Worm (Caenorhabditis elegans) whole organism, L4/young adult: ENCODE results near the gene alh-8.
A peak's percentile ranks its signal among the peaks of the same experiment; 100 is the strongest.

Experiments
- W03F9.2 ChIP-seq: fragments of 150-350 bp; optimal IDR thresholded peaks from 2 replicates; lab custom pipeline; 2014; ENCODE audit warnings: missing biosample characterization, missing genetic modification characterization
- dao-5 ChIP-seq: sonication (generic microtip); optimal IDR thresholded peaks from 2 replicates; lab custom pipeline; 2016; ENCODE audit warnings: missing genotype, missing genetic modification characterization, moderate library complexity, missing compliant biosample characterization
- him-1 ChIP-seq: sonication (generic microtip); optimal IDR thresholded peaks from 2 replicates; lab custom pipeline; 2016; ENCODE audit warnings: missing genotype, missing genetic modification reagents, missing genetic modification characterization, missing compliant biosample characterization

alh-8 gene

ce11 chrII:11705787-11706186, 23.1 kb upstream of the alh-8 start, which contains the start of gene VF13D12L.3:
TSS of gene VF13D12L.3 (plus strand) at chrII:11706009.
- TF ChIP-seq W03F9.2 (tag; lab: Kevin White, UChicago) (no peak), him-1 (tag; lab: Kevin White, UChicago) (no peak), dao-5 (tag; lab: Kevin White, UChicago) (no peak)

- TF ChIP-seq him-1 (tag; lab: Kevin White, UChicago) (no peak), W03F9.2 (tag; lab: Kevin White, UChicago) (no peak), dao-5 (tag; lab: Kevin White, UChicago) (no peak)
These were observed 19.4 kb upstream of the alh-8 start, which contains the start of gene fcmt-1 for ce11 chrII:11709464-11709863. TSS of gene fcmt-1 (minus strand) at chrII:11709564.

ce11 chrII:11710771-11711170, 18.1 kb upstream of the alh-8 start:
- no peak for TF ChIP-seq him-1 (tag; lab: Kevin White, UChicago)
- no peak for TF ChIP-seq dao-5 (tag; lab: Kevin White, UChicago)
- TF ChIP-seq W03F9.2 (tag; lab: Kevin White, UChicago): no peak

ce11 chrII:11713569-11713968, 15.3 kb upstream of the alh-8 start, which contains the start of gene F13D12.10:
TSS of gene F13D12.10 (plus strand) at chrII:11713799.
- TF ChIP-seq W03F9.2 (tag; lab: Kevin White, UChicago) (no peak), dao-5 (tag; lab: Kevin White, UChicago) (no peak), him-1 (tag; lab: Kevin White, UChicago) (no peak)

ce11 chrII:11714728-11715127, 14.1 kb upstream of the alh-8 start:
- TF ChIP-seq dao-5 (tag; lab: Kevin White, UChicago): no peak
- no peak for TF ChIP-seq W03F9.2 (tag; lab: Kevin White, UChicago)
- TF ChIP-seq him-1 (tag; lab: Kevin White, UChicago): no peak

ce11 chrII:11719533-11719932, 9.3 kb upstream of the alh-8 start:
- no peak for TF ChIP-seq W03F9.2 (tag; lab: Kevin White, UChicago)
- no peak for TF ChIP-seq him-1 (tag; lab: Kevin White, UChicago)
- TF ChIP-seq dao-5 (tag; lab: Kevin White, UChicago): no peak

- no peak for TF ChIP-seq dao-5 (tag; lab: Kevin White, UChicago)
- TF ChIP-seq W03F9.2 (tag; lab: Kevin White, UChicago): no peak
- TF ChIP-seq him-1 (tag; lab: Kevin White, UChicago): no peak
These were observed 8.8 kb upstream of the alh-8 start, which contains the start of gene F13D12.3 for ce11 chrII:11720102-11720501. TSS of gene F13D12.3 (plus strand) at chrII:11720402.

ce11 chrII:11720819-11721218, 8.0 kb upstream of the alh-8 start:
- no peak for TF ChIP-seq W03F9.2 (tag; lab: Kevin White, UChicago)
- no peak for TF ChIP-seq dao-5 (tag; lab: Kevin White, UChicago)
- no peak for TF ChIP-seq him-1 (tag; lab: Kevin White, UChicago)

- TF ChIP-seq W03F9.2 (tag; lab: Kevin White, UChicago) (no peak), him-1 (tag; lab: Kevin White, UChicago) (no peak), dao-5 (tag; lab: Kevin White, UChicago) (no peak)
These were observed 7.3 kb upstream of the alh-8 start for ce11 chrII:11721604-11722003.

ce11 chrII:11722164-11722563, 6.7 kb upstream of the alh-8 start:
- no peak for TF ChIP-seq dao-5 (tag; lab: Kevin White, UChicago)

ce11 chrII:11723904-11724303, 5.0 kb upstream of the alh-8 start, which contains the start of gene ldh-1:
TSS of gene ldh-1 (plus strand) at chrII:11724204.
- TF ChIP-seq W03F9.2 (tag; lab: Kevin White, UChicago) (no peak), him-1 (tag; lab: Kevin White, UChicago) (no peak)

- TF ChIP-seq dao-5 (tag; lab: Kevin White, UChicago) (no peak), W03F9.2 (tag; lab: Kevin White, UChicago) (no peak), him-1 (tag; lab: Kevin White, UChicago) (no peak)
These were observed 4.5 kb upstream of the alh-8 start for ce11 chrII:11724362-11724761.

ce11 chrII:11725615-11726014, 3.2 kb upstream of the alh-8 start:
- TF ChIP-seq dao-5 (tag; lab: Kevin White, UChicago): no peak
- no peak for TF ChIP-seq him-1 (tag; lab: Kevin White, UChicago)
- no peak for TF ChIP-seq W03F9.2 (tag; lab: Kevin White, UChicago)

ce11 chrII:11726470-11727106, 2.3 kb upstream of the alh-8 start, which contains the start of gene F13D12.5:
TSS of gene F13D12.5 (plus strand) at chrII:11726814.
- no peak for TF ChIP-seq him-1 (tag; lab: Kevin White, UChicago)
- TF ChIP-seq W03F9.2 (tag; lab: Kevin White, UChicago): peak; percentile 38
